Worm (Caenorhabditis elegans): Measurements from ENCODE around the gene nhr-50.

Gene nhr-50

ce11 chrV:15959456-15959855, 41.0 kb downstream of the nhr-50 start:
- TF ChIP-seq M03D4.4 (tag; optimal IDR thresholded peaks at IDR 0.05) (no peak), lin-32 (GFP tag; optimal IDR thresholded peaks at IDR 0.05) (no peak), ceh-83 (GFP tag; optimal IDR thresholded peaks at IDR 0.05) (no peak), elt-3 (tag; optimal IDR thresholded peaks at IDR 0.05) (no peak), ceh-43 (GFP tag; optimal IDR thresholded peaks at IDR 0.05) (no peak), nhr-2 (tag; optimal IDR thresholded peaks at IDR 0.05) (no peak), nhr-12 (tag; optimal IDR thresholded peaks at IDR 0.05) (no peak), ces-1 (GFP tag; optimal IDR thresholded peaks at IDR 0.05) (no peak), sptf-1 (tag; optimal IDR thresholded peaks at IDR 0.05) (no peak), flh-1 (GFP tag; optimal IDR thresholded peaks at IDR 0.05) (no peak), snpc-4 (tag; optimal IDR thresholded peaks at IDR 0.05) (no peak), zip-8 (tag; optimal IDR thresholded peaks at IDR 0.05) (no peak), elt-1 (tag; optimal IDR thresholded peaks at IDR 0.05; ENCODE audit: borderline replicate concordance, insufficient read depth) (no peak), ztf-11 (tag; optimal IDR thresholded peaks at IDR 0.05) (no peak), unc-120 (tag; optimal IDR thresholded peaks at IDR 0.05; ENCODE audit: poor library complexity, severe bottlenecking) (no peak)

- TF ChIP-seq elt-1 (tag; optimal IDR thresholded peaks at IDR 0.05; ENCODE audit: borderline replicate concordance, insufficient read depth) (no peak), ceh-39 (tag; optimal IDR thresholded peaks at IDR 0.05) (no peak), ztf-11 (tag; optimal IDR thresholded peaks at IDR 0.05) (no peak), ceh-83 (GFP tag; optimal IDR thresholded peaks at IDR 0.05) (no peak)
Observed at ce11 chrV:15957098-15957497, 43.3 kb downstream of the nhr-50 start, which contains the start of gene F36G9.3. F36G9.3 (plus strand) TSS chrV:15957398.

DNA sequence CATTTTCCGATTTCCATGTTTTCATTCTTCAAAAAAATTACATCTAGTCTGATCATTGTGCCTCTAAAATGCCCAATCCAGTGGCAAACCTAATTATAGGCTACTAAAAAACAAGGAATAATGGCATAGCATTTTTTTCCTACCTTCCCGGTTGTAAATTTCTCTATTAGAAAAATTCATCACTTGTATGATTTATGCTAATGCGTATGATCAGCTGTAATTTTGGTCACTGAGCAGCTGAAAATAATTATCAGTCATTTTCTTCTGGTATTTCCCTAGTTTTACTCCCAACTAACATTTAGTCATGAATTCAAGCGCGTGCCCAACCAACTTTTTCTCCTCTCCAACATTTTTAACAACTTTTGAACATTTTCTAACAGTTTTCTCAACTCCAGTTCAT, 44.9 kb downstream of the nhr-50 start, which contains the start of gene srh-186:
TSS of gene srh-186 (plus strand) at position 301 of the 400 bp plus-strand sequence.
- no peak for TF ChIP-seq mab-5 (tag; optimal IDR thresholded peaks at IDR 0.05)
- TF ChIP-seq elt-3 (tag; optimal IDR thresholded peaks at IDR 0.05) = no peak
- no peak for TF ChIP-seq nhr-12 (tag; optimal IDR thresholded peaks at IDR 0.05)
- no peak for TF ChIP-seq tbx-8 (GFP tag; optimal IDR thresholded peaks at IDR 0.05)
- TF ChIP-seq ceh-83 (GFP tag; optimal IDR thresholded peaks at IDR 0.05) = no peak
- no peak for TF ChIP-seq mep-1 (tag; optimal IDR thresholded peaks at IDR 0.05)
- TF ChIP-seq bed-3 (GFP tag; optimal IDR thresholded peaks at IDR 0.05) = no peak
- no peak for TF ChIP-seq pha-4 (tag; optimal IDR thresholded peaks at IDR 0.05)
- no peak for TF ChIP-seq nhr-76 (tag; optimal IDR thresholded peaks at IDR 0.05)
- no peak for TF ChIP-seq zip-8 (tag; optimal IDR thresholded peaks at IDR 0.05)
- TF ChIP-seq flh-1 (GFP tag; optimal IDR thresholded peaks at IDR 0.05) = no peak
- TF ChIP-seq lin-32 (GFP tag; optimal IDR thresholded peaks at IDR 0.05) = no peak
- no peak for TF ChIP-seq unc-62 (GFP tag; optimal IDR thresholded peaks at IDR 0.05)
- no peak for TF ChIP-seq nhr-2 (tag; optimal IDR thresholded peaks at IDR 0.05)
- no peak for TF ChIP-seq ces-1 (GFP tag; optimal IDR thresholded peaks at IDR 0.05)
- no peak for TF ChIP-seq nhr-237 (tag; optimal IDR thresholded peaks at IDR 0.05)
- TF ChIP-seq hlh-1 (tag; optimal IDR thresholded peaks at IDR 0.05) = no peak

- TF ChIP-seq lin-32 (GFP tag; optimal IDR thresholded peaks at IDR 0.05) = no peak
- TF ChIP-seq unc-39 (tag; optimal IDR thresholded peaks at IDR 0.05) = no peak
- no peak for TF ChIP-seq elt-1 (tag; optimal IDR thresholded peaks at IDR 0.05; ENCODE audit: borderline replicate concordance, insufficient read depth)
- TF ChIP-seq ceh-39 (tag; optimal IDR thresholded peaks at IDR 0.05) = no peak
- no peak for TF ChIP-seq nhr-28 (tag; optimal IDR thresholded peaks at IDR 0.05)
- no peak for TF ChIP-seq unc-62 (GFP tag; optimal IDR thresholded peaks at IDR 0.05)
- no peak for TF ChIP-seq tbx-8 (GFP tag; optimal IDR thresholded peaks at IDR 0.05)
- TF ChIP-seq nhr-2 (tag; optimal IDR thresholded peaks at IDR 0.05) = no peak
- TF ChIP-seq nhr-237 (tag; optimal IDR thresholded peaks at IDR 0.05) = no peak
- no peak for TF ChIP-seq ztf-11 (tag; optimal IDR thresholded peaks at IDR 0.05)
- no peak for TF ChIP-seq drap-1 (GFP tag; optimal IDR thresholded peaks at IDR 0.05)
- TF ChIP-seq unc-120 (tag; optimal IDR thresholded peaks at IDR 0.05; ENCODE audit: poor library complexity, severe bottlenecking) = no peak
- TF ChIP-seq bed-3 (GFP tag; optimal IDR thresholded peaks at IDR 0.05) = no peak
- no peak for TF ChIP-seq M03D4.4 (tag; optimal IDR thresholded peaks at IDR 0.05)
Observed at ce11 chrV:15954932-15955331, 45.5 kb downstream of the nhr-50 start, which contains the start of gene srw-57. srw-57 (minus strand) TSS chrV:15955032.

ce11 chrV:15952762-15953161, 47.7 kb downstream of the nhr-50 start, which contains the start of gene srw-56:
srw-56 (minus strand) TSS chrV:15952862.
- no peak for TF ChIP-seq lsy-2 (tag; optimal IDR thresholded peaks at IDR 0.05)
- no peak for TF ChIP-seq nhr-2 (tag; optimal IDR thresholded peaks at IDR 0.05)
- TF ChIP-seq sem-2 (GFP tag; optimal IDR thresholded peaks at IDR 0.05) = no peak
- no peak for TF ChIP-seq elt-1 (tag; optimal IDR thresholded peaks at IDR 0.05; ENCODE audit: borderline replicate concordance, insufficient read depth)
- TF ChIP-seq cnd-1 (tag; optimal IDR thresholded peaks at IDR 0.05) = no peak
- TF ChIP-seq elt-3 (tag; optimal IDR thresholded peaks at IDR 0.05) = no peak
- no peak for TF ChIP-seq ceh-83 (GFP tag; optimal IDR thresholded peaks at IDR 0.05)
- TF ChIP-seq nhr-237 (tag; optimal IDR thresholded peaks at IDR 0.05) = no peak
- no peak for TF ChIP-seq mls-2 (tag; optimal IDR thresholded peaks at IDR 0.05)
- no peak for TF ChIP-seq unc-62 (GFP tag; optimal IDR thresholded peaks at IDR 0.05)
- no peak for TF ChIP-seq ceh-39 (tag; optimal IDR thresholded peaks at IDR 0.05)
- no peak for TF ChIP-seq unc-39 (tag; optimal IDR thresholded peaks at IDR 0.05)
- no peak for TF ChIP-seq ceh-43 (GFP tag; optimal IDR thresholded peaks at IDR 0.05)

Measured in whole organism, mixed stage, embryonic.